Fruit fly (Drosophila melanogaster) whole organism, adult: ENCODE results near the gene Arp3.
A peak's percentile ranks its signal among the peaks of the same experiment; 100 is the strongest.

Experiments
- CG1620 ChIP-seq: fragments of 200-800 bp; sonication (Bioruptor generic); optimal IDR thresholded peaks from 2 replicates; lab custom pipeline; 2016; ENCODE audit warnings: missing biosample characterization, missing genetic modification characterization
- cic ChIP-seq: fragments of 200-800 bp; sonication (Bioruptor generic); optimal IDR thresholded peaks from 2 replicates; lab custom pipeline; 2017; ENCODE audit warnings: missing biosample characterization, mild to moderate bottlenecking, missing genetic modification characterization, moderate library complexity

- TF ChIP-seq cic, result peak; percentile 34
- TF ChIP-seq CG1620 (GFP tag; lab: Kevin White, UChicago), result peak; percentile 90
These were observed 21.8 kb upstream of the Arp3 start, which contains the start of the genes Setx and mus301 for dm6 chr3L:8137448-8137906.
